Worm (Caenorhabditis elegans): Measurements from ENCODE around the gene C18H9.6.

C18H9.6 gene

DNA sequence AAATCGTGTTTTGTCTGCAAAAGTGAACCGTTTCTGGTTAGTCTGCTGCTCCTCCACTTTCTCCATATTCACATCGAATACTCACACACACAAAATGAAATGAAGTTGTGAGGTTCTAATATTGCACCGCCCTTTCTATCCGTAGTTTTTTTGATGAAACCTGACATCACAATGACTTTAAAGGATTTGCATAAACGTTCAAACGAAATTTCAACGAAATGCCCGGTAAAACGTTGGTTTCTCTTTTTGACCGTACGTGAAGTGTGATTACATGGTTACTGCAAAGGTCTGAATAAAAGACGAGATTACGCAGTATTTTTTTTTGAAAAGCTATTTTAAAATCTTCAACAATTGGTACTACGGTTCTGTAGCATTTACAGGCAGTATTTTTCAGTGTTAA is 47.1 kb downstream of the C18H9.6 start, which contains the start of gene T19D12.9:
TSS of gene T19D12.9 (minus strand) at position 101 of the 400 bp plus-strand sequence.
- TF ChIP-seq him-1 (tag; optimal IDR thresholded peaks at IDR 0.05) (no peak), W03F9.2 (tag; optimal IDR thresholded peaks at IDR 0.05) (no peak), dao-5 (tag; optimal IDR thresholded peaks at IDR 0.05) (no peak)

DNA sequence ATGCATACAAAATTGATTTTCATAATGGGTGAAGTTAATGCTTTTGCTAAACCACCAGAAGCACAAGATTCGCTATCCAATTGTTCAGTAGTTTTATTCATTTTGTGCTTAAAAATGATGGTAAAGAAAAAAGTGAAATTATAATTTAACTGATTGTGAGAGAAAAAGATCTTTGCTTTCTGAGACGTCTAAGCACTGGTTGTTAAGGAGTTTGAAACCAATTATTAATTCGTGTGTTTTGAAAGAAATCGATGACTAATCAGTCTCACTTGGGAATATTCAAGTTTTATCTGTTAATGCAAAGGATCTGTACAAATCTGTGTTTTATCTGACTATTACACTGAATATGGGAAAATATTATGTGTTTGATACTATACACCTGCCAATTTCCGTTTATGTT is 49.7 kb downstream of the C18H9.6 start, which contains the start of gene sra-26:
TSS of gene sra-26 (minus strand) at position 101 of the 400 bp plus-strand sequence.
- no peak for TF ChIP-seq him-1 (tag; optimal IDR thresholded peaks at IDR 0.05)
- no peak for TF ChIP-seq dao-5 (tag; optimal IDR thresholded peaks at IDR 0.05)
- no peak for TF ChIP-seq W03F9.2 (tag; optimal IDR thresholded peaks at IDR 0.05)
